Worm (Caenorhabditis elegans): ENCODE data around the gene snb-7.

snb-7 gene

DNA sequence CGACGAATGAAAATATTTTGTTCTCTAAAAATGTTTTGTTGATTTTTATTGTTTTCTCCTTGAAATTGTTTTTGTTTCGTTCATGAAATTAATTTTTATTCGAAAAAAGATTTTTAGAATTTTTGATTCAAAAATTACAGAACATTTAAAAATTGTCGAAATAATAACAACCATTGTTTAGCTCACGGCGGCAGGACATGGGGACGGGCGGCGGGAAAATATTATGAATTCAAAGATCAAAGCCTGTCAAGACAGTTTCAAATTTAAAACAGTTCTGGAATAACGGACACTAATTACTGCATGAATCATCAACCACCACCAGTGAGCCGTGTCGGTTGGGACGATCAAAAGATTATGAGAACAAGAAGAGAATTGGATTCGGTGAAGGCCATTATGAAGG lies at the start of gene snb-7:
Gene snb-7, plus strand, starts transcription at position 301 of the 400 bp plus-strand sequence.
- TF ChIP-seq dao-5 (tag; optimal IDR thresholded peaks at IDR 0.05) (no peak), him-1 (tag; optimal IDR thresholded peaks at IDR 0.05) (no peak), W03F9.2 (tag; optimal IDR thresholded peaks at IDR 0.05) (no peak)

ce11 chrIV:12520150-12520549 lies 40.5 kb upstream of the snb-7 start, which contains the start of gene tsp-4:
Gene tsp-4, minus strand, starts transcription at chrIV:12520250.
- TF ChIP-seq dao-5 (tag; optimal IDR thresholded peaks at IDR 0.05) (no peak), W03F9.2 (tag; optimal IDR thresholded peaks at IDR 0.05) (no peak), him-1 (tag; optimal IDR thresholded peaks at IDR 0.05) (no peak)

DNA sequence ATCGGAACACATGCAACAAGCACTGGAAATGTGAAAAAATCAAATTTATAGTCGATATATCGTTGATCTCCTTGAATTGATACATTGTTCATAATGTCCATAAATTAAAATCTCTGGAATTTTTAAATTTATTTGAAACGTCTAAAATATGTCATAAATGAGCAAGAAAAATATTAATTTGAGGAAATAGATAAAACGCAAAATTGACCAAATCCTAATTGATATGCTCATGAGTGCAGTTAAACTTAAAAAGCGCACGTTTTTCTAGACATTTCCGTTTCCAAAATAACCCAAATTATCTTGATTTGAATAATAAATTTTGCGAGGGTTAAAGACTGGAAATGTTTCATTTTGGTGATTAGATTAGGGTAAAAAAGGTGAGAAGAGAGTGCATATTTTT lies 38.1 kb upstream of the snb-7 start, which contains the start of gene sru-13:
Gene sru-13, minus strand, starts transcription at position 101 of the 400 bp plus-strand sequence.
- TF ChIP-seq W03F9.2 (tag; optimal IDR thresholded peaks at IDR 0.05) (no peak), dao-5 (tag; optimal IDR thresholded peaks at IDR 0.05) (no peak), him-1 (tag; optimal IDR thresholded peaks at IDR 0.05) (no peak)

DNA sequence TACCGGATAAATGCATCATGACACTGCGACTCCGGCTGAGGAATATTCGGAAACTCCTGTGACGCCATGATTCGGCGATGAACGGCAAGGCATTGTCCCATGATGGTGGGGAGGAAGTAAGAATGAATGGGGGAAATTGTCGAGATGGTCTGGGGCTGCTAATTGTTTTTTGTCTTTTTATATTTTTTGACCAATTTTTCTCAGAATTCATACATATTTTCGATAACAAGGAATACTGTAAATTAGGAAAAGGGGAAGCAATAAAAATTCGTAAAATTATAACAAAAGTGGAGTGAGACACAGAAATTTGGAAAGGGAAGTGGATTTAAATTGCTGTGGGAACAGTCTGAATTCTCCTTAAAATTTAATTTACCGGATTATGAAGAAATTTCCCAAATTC lies 35.3 kb upstream of the snb-7 start, which contains the start of gene eak-4:
Gene eak-4, minus strand, starts transcription at position 101 of the 400 bp plus-strand sequence.
- TF ChIP-seq W03F9.2 (tag; optimal IDR thresholded peaks at IDR 0.05) (no peak), him-1 (tag; optimal IDR thresholded peaks at IDR 0.05) (no peak), dao-5 (tag; optimal IDR thresholded peaks at IDR 0.05) (no peak)

ce11 chrIV:12527217-12527616 lies 33.5 kb upstream of the snb-7 start, which contains the start of gene F53B2.8:
Gene F53B2.8, minus strand, starts transcription at chrIV:12527396.
- TF ChIP-seq him-1 (tag; optimal IDR thresholded peaks at IDR 0.05) (no peak), dao-5 (tag; optimal IDR thresholded peaks at IDR 0.05) (no peak), W03F9.2 (tag; optimal IDR thresholded peaks at IDR 0.05) (peak; percentile 47)

- TF ChIP-seq W03F9.2 (tag; optimal IDR thresholded peaks at IDR 0.05) (no peak), him-1 (tag; optimal IDR thresholded peaks at IDR 0.05) (no peak), dao-5 (tag; optimal IDR thresholded peaks at IDR 0.05) (no peak)
Observed at ce11 chrIV:12531047-12531446, 29.6 kb upstream of the snb-7 start, which contains the start of gene F53B2.5. Gene F53B2.5, minus strand, starts transcription at chrIV:12531147.

DNA sequence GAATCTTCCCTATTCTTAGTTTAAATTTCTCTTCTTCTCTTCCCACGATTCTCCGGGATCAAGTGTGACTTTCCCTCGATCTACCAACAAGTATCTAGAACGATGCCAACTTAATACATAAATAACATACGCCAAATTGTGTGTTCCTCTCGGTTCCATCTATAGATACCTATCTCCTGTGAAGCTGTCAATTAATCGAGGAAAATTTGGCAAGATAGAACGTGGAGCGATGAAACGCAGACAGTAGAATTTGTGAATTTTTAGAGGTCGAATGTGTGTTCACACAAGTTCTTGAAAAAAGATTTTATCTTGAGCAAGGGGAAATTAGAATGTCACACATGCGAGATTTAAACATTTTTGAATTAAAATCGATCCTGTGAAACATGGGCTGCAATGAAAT lies 29.2 kb upstream of the snb-7 start:
- no peak for TF ChIP-seq W03F9.2 (tag; optimal IDR thresholded peaks at IDR 0.05)
- TF ChIP-seq dao-5 (tag; optimal IDR thresholded peaks at IDR 0.05): no peak
- no peak for TF ChIP-seq him-1 (tag; optimal IDR thresholded peaks at IDR 0.05)

DNA sequence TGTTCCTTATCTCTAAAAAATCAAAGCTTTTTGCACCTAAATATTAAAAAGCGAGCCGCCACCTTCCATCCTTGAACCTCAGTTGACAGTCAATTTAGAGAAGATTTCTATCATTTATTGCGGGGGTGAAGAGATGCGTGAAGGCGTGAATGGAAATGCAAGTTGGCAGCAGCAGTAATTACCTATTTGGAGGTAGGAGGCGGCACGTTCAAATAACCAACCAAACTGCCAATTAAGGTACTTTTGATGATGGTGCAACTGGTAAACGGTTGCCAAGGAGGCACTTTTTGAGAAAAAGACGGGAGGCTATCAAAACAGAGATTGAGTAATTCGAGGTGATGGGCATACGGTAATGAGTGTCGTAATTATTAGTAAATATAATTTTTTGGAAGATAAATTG lies 24.3 kb upstream of the snb-7 start:
- TF ChIP-seq dao-5 (tag; optimal IDR thresholded peaks at IDR 0.05) (no peak), him-1 (tag; optimal IDR thresholded peaks at IDR 0.05) (no peak), W03F9.2 (tag; optimal IDR thresholded peaks at IDR 0.05) (no peak)

DNA sequence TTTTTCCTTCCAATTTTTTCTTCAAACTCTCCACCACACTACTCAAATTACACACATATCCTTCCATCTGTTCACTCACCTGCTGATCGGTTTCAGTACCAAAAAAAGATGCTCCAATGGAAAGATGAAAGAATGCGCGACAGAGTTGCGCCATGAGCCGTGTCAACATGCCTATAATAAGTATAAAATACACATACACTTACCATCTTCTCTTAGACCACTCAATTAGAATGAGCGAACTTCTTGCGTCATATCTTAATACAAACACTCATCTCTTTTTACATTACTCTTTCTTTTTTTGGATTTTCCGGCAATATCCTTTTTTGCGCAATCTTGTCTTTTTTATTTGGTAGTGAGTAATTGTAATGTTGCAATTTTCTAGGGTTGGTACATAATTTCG lies 23.0 kb upstream of the snb-7 start:
- TF ChIP-seq dao-5 (tag; optimal IDR thresholded peaks at IDR 0.05) (no peak), him-1 (tag; optimal IDR thresholded peaks at IDR 0.05) (no peak), W03F9.2 (tag; optimal IDR thresholded peaks at IDR 0.05) (no peak)

ce11 chrIV:12540242-12540641 lies 20.4 kb upstream of the snb-7 start:
- TF ChIP-seq him-1 (tag; optimal IDR thresholded peaks at IDR 0.05): no peak
- no peak for TF ChIP-seq W03F9.2 (tag; optimal IDR thresholded peaks at IDR 0.05)
- no peak for TF ChIP-seq dao-5 (tag; optimal IDR thresholded peaks at IDR 0.05)

- TF ChIP-seq W03F9.2 (tag; optimal IDR thresholded peaks at IDR 0.05) (no peak), dao-5 (tag; optimal IDR thresholded peaks at IDR 0.05) (no peak), him-1 (tag; optimal IDR thresholded peaks at IDR 0.05) (no peak)
Observed at ce11 chrIV:12542011-12542410, 18.7 kb upstream of the snb-7 start, which contains the start of gene ham-1. Gene ham-1, plus strand, starts transcription at chrIV:12542183.

ce11 chrIV:12544624-12545023 lies 16.0 kb upstream of the snb-7 start:
- no peak for TF ChIP-seq W03F9.2 (tag; optimal IDR thresholded peaks at IDR 0.05)
- TF ChIP-seq him-1 (tag; optimal IDR thresholded peaks at IDR 0.05): no peak
- no peak for TF ChIP-seq dao-5 (tag; optimal IDR thresholded peaks at IDR 0.05)

DNA sequence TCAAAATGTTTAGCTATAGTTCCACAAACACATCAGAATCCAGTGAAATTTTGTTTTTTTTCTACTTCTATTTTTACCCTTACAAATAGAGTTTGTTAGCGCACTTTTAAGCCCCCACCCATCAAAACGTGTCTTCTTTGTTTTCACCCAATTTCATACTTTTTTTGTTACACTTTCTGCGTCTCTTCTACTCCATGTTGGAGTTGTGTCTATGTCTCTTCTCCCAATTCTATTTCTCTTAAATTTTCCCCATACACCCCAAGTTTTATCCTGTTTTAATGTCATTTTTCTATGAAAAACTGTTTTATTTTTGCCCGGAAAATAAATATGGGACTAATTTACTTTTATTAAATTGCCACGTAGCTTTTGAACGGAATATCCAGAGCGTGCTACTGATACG lies 15.3 kb upstream of the snb-7 start:
- no peak for TF ChIP-seq dao-5 (tag; optimal IDR thresholded peaks at IDR 0.05)
- no peak for TF ChIP-seq him-1 (tag; optimal IDR thresholded peaks at IDR 0.05)

DNA sequence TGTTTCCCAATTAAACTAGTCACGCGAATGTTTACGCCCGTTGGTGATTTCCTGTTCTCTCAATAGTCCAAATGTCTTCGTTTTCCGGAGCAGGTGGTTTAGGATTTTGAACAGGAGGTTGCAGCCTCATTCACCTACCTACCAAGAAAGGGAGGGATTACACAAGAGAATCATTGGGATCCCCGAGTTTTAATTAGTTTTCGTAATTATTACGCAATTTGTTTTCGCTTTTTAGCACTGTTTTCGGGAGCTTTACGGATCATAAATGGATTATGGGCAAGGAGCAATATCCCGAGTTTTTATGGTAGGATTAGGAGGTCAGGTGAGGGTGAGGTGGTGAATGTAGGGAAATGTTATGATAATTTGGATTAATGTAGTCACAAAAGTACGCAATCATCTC lies 14.8 kb upstream of the snb-7 start:
- no peak for TF ChIP-seq W03F9.2 (tag; optimal IDR thresholded peaks at IDR 0.05)
- no peak for TF ChIP-seq dao-5 (tag; optimal IDR thresholded peaks at IDR 0.05)

ce11 chrIV:12547824-12548223 lies 12.8 kb upstream of the snb-7 start, which contains the start of gene ipmk-1:
Gene ipmk-1, plus strand, starts transcription at chrIV:12548124.
- TF ChIP-seq him-1 (tag; optimal IDR thresholded peaks at IDR 0.05): no peak

All from whole organism, L4/young adult.